Worm (Caenorhabditis elegans) whole organism, L4 larva: ENCODE measurements around the gene ins-12.

Experiments
- aly-2 ChIP-seq: sonication (generic microtip); optimal IDR thresholded peaks from 2 replicates; lab custom pipeline; 2018; ENCODE audit warnings: missing biosample characterization, missing genetic modification characterization
- ceh-82 ChIP-seq: sonication (generic microtip); optimal IDR thresholded peaks from 2 replicates; lab custom pipeline; 2017; ENCODE audit warnings: missing biosample characterization, missing genetic modification characterization
- nhr-6 ChIP-seq: fragments of 150-350 bp; optimal IDR thresholded peaks from 2 replicates; lab custom pipeline; 2014; ENCODE audit warnings: missing biosample characterization, missing genetic modification characterization
- unc-62 ChIP-seq, 3 experiments: fragments of 150-350 bp in 1 of 3; sonication (generic microtip); optimal IDR thresholded peaks in 2 of 3; peaks in 1 of 3; 1 replicate in 1 of 3; 2 replicates in 2 of 3; lab custom pipeline; 2014 to 2017; ENCODE audit warnings: missing biosample characterization in 3 of 3, missing genetic modification characterization in 3 of 3, missing genetic modification reagents in 3 of 3, missing genotype in 1 of 3
- zag-1 ChIP-seq: fragments of 150-350 bp; optimal IDR thresholded peaks from 2 replicates; lab custom pipeline; 2014; ENCODE audit warnings: missing biosample characterization, missing genetic modification characterization

DNA sequence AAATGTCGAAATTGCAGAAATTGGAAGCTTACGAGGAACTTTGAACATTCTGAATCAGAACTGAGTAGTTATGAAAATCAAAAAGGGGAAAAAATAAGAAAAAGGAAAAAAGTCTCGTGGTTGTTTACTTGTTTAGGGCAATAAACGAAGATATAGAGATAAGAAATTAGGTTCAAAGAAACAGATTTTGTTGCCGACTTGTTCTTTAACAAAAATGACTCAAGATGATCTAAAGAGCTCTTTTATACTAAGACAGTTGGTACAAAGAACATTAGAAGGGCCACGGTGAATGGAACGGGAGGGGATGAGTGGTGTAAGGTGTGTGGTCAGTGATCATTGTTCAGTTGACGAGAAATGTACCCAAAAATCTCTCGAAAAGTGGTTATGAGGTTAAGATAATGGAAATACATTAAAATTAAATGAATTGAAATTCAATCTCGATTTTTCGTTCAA is 6.9 kb upstream of the ins-12 start, which contains the start of gene acdh-2:
- TF ChIP-seq unc-62 (GFP tag; optimal IDR thresholded peaks at IDR 0.05 in 1 of 2; lab: Kevin White, UChicago) (no peak), unc-62 (tag; optimal IDR thresholded peaks at IDR 0.05; lab: Kevin White, UChicago) (no peak), aly-2 (tag; lab: Kevin White, UChicago) (no peak), ceh-82 (no peak), zag-1 (tag; lab: Kevin White, UChicago) (no peak), nhr-6 (tag; lab: Kevin White, UChicago) (no peak)
